Worm (Caenorhabditis elegans): Measurements from ENCODE around the gene ostf-4.

Gene ostf-4

ce11 chrIII:10293946-10294345, 24.4 kb downstream of the ostf-4 start:
- no peak for TF ChIP-seq nhr-77 (tag; optimal IDR thresholded peaks at IDR 0.05)
- no peak for TF ChIP-seq lin-13 (GFP tag; optimal IDR thresholded peaks at IDR 0.05)
- TF ChIP-seq ZK546.5 (tag; optimal IDR thresholded peaks at IDR 0.05), result no peak
- TF ChIP-seq mdl-1 (tag; optimal IDR thresholded peaks at IDR 0.05), result no peak
- no peak for TF ChIP-seq mab-5 (tag; optimal IDR thresholded peaks at IDR 0.05)
- TF ChIP-seq elt-3 (tag; optimal IDR thresholded peaks at IDR 0.05), result no peak
- TF ChIP-seq crh-2 (tag; optimal IDR thresholded peaks at IDR 0.05), result no peak
- no peak for TF ChIP-seq snpc-4 (tag; optimal IDR thresholded peaks at IDR 0.05)
- TF ChIP-seq ceh-82 (tag; optimal IDR thresholded peaks at IDR 0.05), result no peak
- TF ChIP-seq nhr-237 (tag; optimal IDR thresholded peaks at IDR 0.05), result no peak
- TF ChIP-seq nhr-23 (tag; optimal IDR thresholded peaks at IDR 0.05), result no peak
- no peak for TF ChIP-seq C34F6.9 (tag; optimal IDR thresholded peaks at IDR 0.05)
- TF ChIP-seq sma-3 (GFP tag; optimal IDR thresholded peaks at IDR 0.05), result no peak
- TF ChIP-seq unc-39 (tag; optimal IDR thresholded peaks at IDR 0.05), result no peak
- no peak for TF ChIP-seq skn-1 (tag; optimal IDR thresholded peaks at IDR 0.05)
- TF ChIP-seq peb-1 (tag; optimal IDR thresholded peaks at IDR 0.05), result no peak
- TF ChIP-seq dmd-4 (tag; optimal IDR thresholded peaks at IDR 0.05), result no peak
- no peak for TF ChIP-seq R02D3.7 (tag; optimal IDR thresholded peaks at IDR 0.05)
- no peak for TF ChIP-seq ama-1 (optimal IDR thresholded peaks at IDR 0.05)

DNA sequence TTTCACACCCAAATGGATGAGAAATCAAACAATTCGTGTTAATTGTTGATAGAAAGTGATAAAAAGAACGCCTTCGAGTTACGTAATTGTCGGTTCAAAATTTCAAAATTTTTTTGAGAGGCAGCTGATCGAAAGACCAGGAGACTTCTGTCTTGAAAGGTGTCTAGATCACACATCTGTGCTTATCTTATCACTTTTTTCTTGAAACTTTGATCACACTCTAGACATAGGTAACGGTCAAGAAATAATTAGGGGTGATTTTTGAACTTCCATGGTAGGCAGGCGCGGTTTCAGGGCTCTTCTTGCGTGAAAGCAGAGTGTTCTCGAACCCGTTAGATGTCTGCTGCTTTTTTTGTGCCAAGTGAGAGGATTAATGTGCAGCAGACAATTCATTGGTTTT, 25.0 kb downstream of the ostf-4 start:
- TF ChIP-seq mab-5 (tag; optimal IDR thresholded peaks at IDR 0.05), result no peak
- no peak for TF ChIP-seq sem-4 (tag; optimal IDR thresholded peaks at IDR 0.05)
- no peak for TF ChIP-seq nhr-23 (tag; optimal IDR thresholded peaks at IDR 0.05)
- TF ChIP-seq nhr-77 (tag; optimal IDR thresholded peaks at IDR 0.05), result no peak
- no peak for TF ChIP-seq crh-2 (tag; optimal IDR thresholded peaks at IDR 0.05)
- TF ChIP-seq C34F6.9 (tag; optimal IDR thresholded peaks at IDR 0.05), result no peak
- TF ChIP-seq unc-62 (GFP tag; optimal IDR thresholded peaks at IDR 0.05), result no peak
- TF ChIP-seq lin-13 (GFP tag; optimal IDR thresholded peaks at IDR 0.05), result no peak
- TF ChIP-seq mbf-1 (tag; optimal IDR thresholded peaks at IDR 0.05), result no peak
- TF ChIP-seq nhr-11 (tag; optimal IDR thresholded peaks at IDR 0.05), result no peak
- TF ChIP-seq ceh-16 (tag; optimal IDR thresholded peaks at IDR 0.05), result no peak

ce11 chrIII:10290541-10290940, 27.8 kb downstream of the ostf-4 start:
- TF ChIP-seq fos-1 (tag; optimal IDR thresholded peaks at IDR 0.05) (peak; percentile 63), lin-39 (tag; optimal IDR thresholded peaks at IDR 0.05) (no peak), lsy-2 (tag; optimal IDR thresholded peaks at IDR 0.05) (peak in 1 of 2 experiments; percentile 5), crh-2 (tag; optimal IDR thresholded peaks at IDR 0.05) (peak; percentile 22), nhr-25 (tag; optimal IDR thresholded peaks at IDR 0.05) (peak; percentile 77), sma-3 (GFP tag; optimal IDR thresholded peaks at IDR 0.05) (peak; percentile 25), nhr-21 (tag; optimal IDR thresholded peaks at IDR 0.05) (no peak), blmp-1 (tag; optimal IDR thresholded peaks at IDR 0.05; ENCODE audit: insufficient read depth) (peak; percentile 19), nhr-77 (tag; optimal IDR thresholded peaks at IDR 0.05) (no peak), sma-9 (GFP tag; optimal IDR thresholded peaks at IDR 0.05) (peak; percentile 48), sma-9 (tag; optimal IDR thresholded peaks at IDR 0.05) (no peak), nhr-129 (tag; optimal IDR thresholded peaks at IDR 0.05) (peak; percentile 77)

DNA sequence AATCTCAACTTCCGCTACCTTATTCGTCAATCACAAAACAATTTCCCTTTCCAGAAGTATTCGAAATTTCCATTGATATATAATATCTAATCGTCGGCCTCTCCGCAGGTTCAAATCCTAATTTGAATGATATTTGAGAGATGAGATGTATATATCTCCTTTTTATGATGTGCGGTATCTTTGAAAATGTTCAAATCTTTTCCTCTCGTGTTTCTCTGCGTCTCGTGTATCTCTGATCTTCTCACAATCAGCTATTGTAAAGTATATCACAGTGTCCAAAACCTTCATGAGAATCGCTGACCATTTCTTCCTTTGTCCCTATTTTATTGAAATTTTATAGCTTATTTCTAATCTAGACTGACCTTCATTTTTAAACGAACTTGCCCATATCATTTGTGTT, 28.6 kb downstream of the ostf-4 start:
- no peak for TF ChIP-seq sma-3 (GFP tag; optimal IDR thresholded peaks at IDR 0.05)
- peak; percentile 9 for TF ChIP-seq sma-9 (GFP tag; optimal IDR thresholded peaks at IDR 0.05)
- no peak for TF ChIP-seq sma-9 (tag; optimal IDR thresholded peaks at IDR 0.05)

DNA sequence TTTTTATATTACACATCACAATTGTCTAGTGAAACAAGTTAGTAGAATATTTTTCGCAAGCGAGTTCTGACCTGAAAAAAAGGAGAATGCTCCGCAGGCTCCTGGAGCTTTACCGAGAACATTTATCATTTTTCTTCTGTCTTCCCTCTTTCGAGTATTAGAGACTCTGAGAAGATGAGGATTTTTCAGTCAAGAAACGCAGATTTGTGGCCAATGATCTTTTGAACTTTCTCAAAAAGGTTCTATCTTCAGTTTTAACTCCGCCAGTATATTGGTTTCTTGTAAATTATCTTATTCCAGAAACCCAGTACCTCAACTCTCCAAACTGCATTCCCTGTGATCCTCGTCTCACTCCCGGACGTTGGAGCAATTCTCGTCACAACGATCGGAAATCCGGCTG, 32.7 kb downstream of the ostf-4 start, which contains the start of gene K10G9.2:
Gene K10G9.2, plus strand, starts transcription at position 301 of the 400 bp plus-strand sequence.
- TF ChIP-seq nhr-6 (tag; optimal IDR thresholded peaks at IDR 0.05), result no peak
- TF ChIP-seq crh-2 (tag; optimal IDR thresholded peaks at IDR 0.05), result no peak
- no peak for TF ChIP-seq sem-4 (tag; optimal IDR thresholded peaks at IDR 0.05)
- TF ChIP-seq nhr-11 (tag; optimal IDR thresholded peaks at IDR 0.05), result no peak
- TF ChIP-seq mdl-1 (tag; optimal IDR thresholded peaks at IDR 0.05), result no peak
- no peak for TF ChIP-seq gmeb-1 (tag; optimal IDR thresholded peaks at IDR 0.05)
- no peak for TF ChIP-seq mbf-1 (tag; optimal IDR thresholded peaks at IDR 0.05)
- no peak for TF ChIP-seq C34F6.9 (tag; optimal IDR thresholded peaks at IDR 0.05)
- no peak for TF ChIP-seq nhr-10 (tag; optimal IDR thresholded peaks at IDR 0.05)
- no peak for TF ChIP-seq snpc-4 (tag; optimal IDR thresholded peaks at IDR 0.05)
- no peak for TF ChIP-seq blmp-1 (tag; optimal IDR thresholded peaks at IDR 0.05; ENCODE audit: insufficient read depth)
- no peak for TF ChIP-seq ceh-82 (tag; optimal IDR thresholded peaks at IDR 0.05)
- TF ChIP-seq dmd-4 (tag; optimal IDR thresholded peaks at IDR 0.05), result no peak
- TF ChIP-seq elt-3 (tag; optimal IDR thresholded peaks at IDR 0.05), result no peak
- TF ChIP-seq F13H6.1 (tag; optimal IDR thresholded peaks at IDR 0.05), result no peak
- TF ChIP-seq fos-1 (tag; optimal IDR thresholded peaks at IDR 0.05), result no peak
- no peak for TF ChIP-seq ceh-16 (tag; optimal IDR thresholded peaks at IDR 0.05)
- no peak for TF ChIP-seq Y55F3AM.14 (GFP tag; optimal IDR thresholded peaks at IDR 0.05)
- no peak for TF ChIP-seq nhr-25 (tag; optimal IDR thresholded peaks at IDR 0.05)

Data from whole organism, L2 larva.